Worm (Caenorhabditis elegans): ENCODE data around the gene cpsf-2.

ce11 chrV:7199077-7199476, 20.1 kb downstream of the cpsf-2 start:
- TF ChIP-seq ceh-44 (GFP tag; IDR thresholded peaks at IDR 0.05) (no peak), sdz-12 (GFP tag; optimal IDR thresholded peaks at IDR 0.05) (no peak), ama-1 (optimal IDR thresholded peaks at IDR 0.05) (no peak), dmd-9 (GFP tag; IDR thresholded peaks at IDR 0.05) (no peak), mxl-2 (GFP tag; conservative IDR thresholded peaks at IDR 0.05) (no peak), D1046.2 (GFP tag; IDR thresholded peaks at IDR 0.05) (no peak), nhr-11 (tag; optimal IDR thresholded peaks at IDR 0.05) (no peak), ztf-11 (tag; optimal IDR thresholded peaks at IDR 0.05) (no peak), spr-3 (GFP tag; optimal IDR thresholded peaks at IDR 0.05) (no peak), nhr-77 (tag; optimal IDR thresholded peaks at IDR 0.05) (no peak), lin-15B (tag; optimal IDR thresholded peaks at IDR 0.05) (no peak), dve-1 (tag; optimal IDR thresholded peaks at IDR 0.05; ENCODE audit: insufficient read depth) (no peak), fkh-10 (GFP tag; optimal IDR thresholded peaks at IDR 0.05) (no peak)
